Fruit fly (Drosophila melanogaster): ENCODE results near the gene Qsox4.
A peak's percentile ranks its signal among the peaks of the same experiment; 100 is the strongest.

- TF ChIP-seq CTCF (GFP tag; optimal IDR thresholded peaks at IDR 0.05): peak; percentile 90
- 0 out of 2 replicates have a peak, but pooled peaks have one; percentile 34 for TF ChIP-seq wdn (GFP tag; IDR thresholded peaks at IDR 0.05)
- TF ChIP-seq Optix (GFP tag; IDR thresholded peaks at IDR 0.05): peak; percentile 30; the same call in 1 of the 3 replicates
These were observed 44.9 kb upstream of the Qsox4 start for dm6 chr3R:23657357-23658318.

Data from whole organism, embryonic.